Fruit fly (Drosophila melanogaster) whole organism, prepupa: ENCODE results near the gene CG33923.

Source experiments
- Blimp-1 ChIP-seq: fragments of 200-800 bp; sonication (Bioruptor generic); optimal IDR thresholded peaks from 3 replicates; lab custom pipeline; 2017; ENCODE audit warnings: missing biosample characterization, missing genetic modification characterization, mild to moderate bottlenecking, moderate library complexity, missing genetic modification reagents
- CG10669 ChIP-seq: fragments of 200-800 bp; sonication (Bioruptor generic); optimal IDR thresholded peaks from 3 replicates; lab custom pipeline; 2018; ENCODE audit warnings: missing biosample characterization, mild to moderate bottlenecking, missing genetic modification characterization, moderate library complexity
- CG11294 ChIP-seq: fragments of 200-800 bp; sonication (Bioruptor generic); IDR thresholded peaks from 2 replicates; pipeline ENCODE4 v1.3.6; 2022; ENCODE audit warnings: missing biosample characterization, missing genetic modification characterization
- CG11762 ChIP-seq: fragments of 200-800 bp; sonication (Bioruptor generic); optimal IDR thresholded peaks from 3 replicates; lab custom pipeline; 2016; ENCODE audit warnings: missing biosample characterization, missing genetic modification characterization; ENCODE audit not compliant: insufficient read depth
- CG3032 ChIP-seq: fragments of 200-800 bp; optimal IDR thresholded peaks from 2 replicates; lab custom pipeline; 2019; ENCODE audit warnings: missing biosample characterization, mild to moderate bottlenecking, missing genetic modification characterization, moderate library complexity
- CG32006 ChIP-seq: fragments of 200-800 bp; sonication (Bioruptor generic); optimal IDR thresholded peaks from 3 replicates; lab custom pipeline; 2017; ENCODE audit warnings: missing biosample characterization, mild to moderate bottlenecking, missing genetic modification characterization
- CG34406 ChIP-seq: fragments of 200-800 bp; sonication (Bioruptor generic); optimal IDR thresholded peaks from 3 replicates; lab custom pipeline; 2016; ENCODE audit warnings: missing biosample characterization, missing genetic modification characterization
- CG3919 ChIP-seq: fragments of 200-800 bp; sonication (Bioruptor generic); optimal IDR thresholded peaks from 3 replicates; lab custom pipeline; 2016; ENCODE audit warnings: missing biosample characterization, missing genetic modification characterization
- CG4318 ChIP-seq: fragments of 200-800 bp; sonication (Bioruptor generic); optimal IDR thresholded peaks from 3 replicates; lab custom pipeline; 2017; ENCODE audit warnings: missing biosample characterization, mild to moderate bottlenecking, missing genetic modification characterization
- CG6163 ChIP-seq: fragments of 200-800 bp; sonication (Bioruptor generic); IDR thresholded peaks from 3 replicates; pipeline ENCODE4 v1.3.6; 2022; ENCODE audit warnings: missing biosample characterization, missing genetic modification characterization
- CG6792 ChIP-seq: fragments of 200-800 bp; sonication (Bioruptor generic); optimal IDR thresholded peaks from 3 replicates; lab custom pipeline; 2016; ENCODE audit warnings: missing biosample characterization, missing genetic modification characterization
- CG6808 ChIP-seq: fragments of 200-800 bp; sonication (Bioruptor generic); optimal IDR thresholded peaks from 3 replicates; lab custom pipeline; 2017; ENCODE audit warnings: missing biosample characterization, missing genetic modification characterization, mild to moderate bottlenecking, moderate library complexity, missing genetic modification reagents
- CG6854 ChIP-seq: fragments of 200-800 bp; sonication (Bioruptor generic); optimal IDR thresholded peaks from 2 replicates; lab custom pipeline; 2017; ENCODE audit warnings: missing biosample characterization, mild to moderate bottlenecking, missing genetic modification characterization
- CG7368 ChIP-seq: fragments of 200-800 bp; sonication (Bioruptor generic); optimal IDR thresholded peaks from 3 replicates; lab custom pipeline; 2016; ENCODE audit warnings: missing biosample characterization, missing genetic modification characterization
- CG9139 ChIP-seq: fragments of 200-800 bp; sonication (Bioruptor generic); optimal IDR thresholded peaks from 3 replicates; lab custom pipeline; 2017; ENCODE audit warnings: missing biosample characterization, mild to moderate bottlenecking, missing genetic modification characterization
- Eip78C ChIP-seq: fragments of 200-800 bp; sonication (Bioruptor generic); peaks from one replicate; lab custom pipeline; 2016; ENCODE audit warnings: missing biosample characterization, missing genetic modification characterization
- Ets21C ChIP-seq: fragments of 200-800 bp; sonication (Bioruptor generic); optimal IDR thresholded peaks from 3 replicates; lab custom pipeline; 2016; ENCODE audit warnings: missing biosample characterization, missing genetic modification characterization
- Ets96B ChIP-seq: fragments of 200-800 bp; optimal IDR thresholded peaks from 2 replicates; lab custom pipeline; 2019; ENCODE audit warnings: missing biosample characterization, mild to moderate bottlenecking, missing genetic modification characterization, moderate library complexity
- Gug ChIP-seq: fragments of 200-800 bp; sonication (Bioruptor generic); IDR thresholded peaks from 2 replicates; pipeline ENCODE4 v1.3.6; 2022; ENCODE audit warnings: missing biosample characterization, missing genetic modification characterization
- Hr38 ChIP-seq: sonication (Bioruptor generic); optimal IDR thresholded peaks from 2 replicates; lab custom pipeline; 2016; ENCODE audit warnings: missing biosample characterization, missing genetic modification characterization
- Hr39 ChIP-seq: fragments of 200-800 bp; sonication (Bioruptor generic); optimal IDR thresholded peaks from 2 replicates; lab custom pipeline; 2016; ENCODE audit warnings: missing biosample characterization, missing genetic modification characterization
- Hr4 ChIP-seq: fragments of 200-800 bp; sonication (Bioruptor generic); optimal IDR thresholded peaks from 3 replicates; lab custom pipeline; 2016; ENCODE audit warnings: missing biosample characterization, missing genetic modification characterization
- Lpt ChIP-seq: fragments of 200-800 bp; sonication (Bioruptor generic); optimal IDR thresholded peaks from 3 replicates; lab custom pipeline; 2016; ENCODE audit warnings: missing biosample characterization, missing genetic modification characterization
- OdsH ChIP-seq: fragments of 200-800 bp; sonication (Bioruptor generic); optimal IDR thresholded peaks from 3 replicates; lab custom pipeline; 2016; ENCODE audit warnings: missing biosample characterization, missing genetic modification characterization
- Smox ChIP-seq: fragments of 200-800 bp; sonication (Bioruptor generic); optimal IDR thresholded peaks from 3 replicates; lab custom pipeline; 2016; ENCODE audit warnings: missing biosample characterization, missing genetic modification characterization
- Sox102F ChIP-seq: fragments of 200-800 bp; sonication (Bioruptor generic); optimal IDR thresholded peaks from 2 replicates; lab custom pipeline; 2016; ENCODE audit warnings: missing biosample characterization, mild to moderate bottlenecking, missing genetic modification characterization
- Sox15 ChIP-seq: fragments of 200-800 bp; sonication (Bioruptor generic); optimal IDR thresholded peaks from 3 replicates; lab custom pipeline; 2016; ENCODE audit warnings: missing biosample characterization, missing genetic modification characterization
- achi ChIP-seq: fragments of 200-800 bp; sonication (Bioruptor generic); optimal IDR thresholded peaks from 3 replicates; lab custom pipeline; 2016; ENCODE audit warnings: missing biosample characterization, missing genetic modification characterization
- acj6 ChIP-seq: fragments of 200-800 bp; sonication (Bioruptor generic); optimal IDR thresholded peaks from 3 replicates; lab custom pipeline; 2016; ENCODE audit warnings: missing biosample characterization, missing genetic modification characterization
- cyc ChIP-seq: fragments of 200-800 bp; sonication (Bioruptor generic); optimal IDR thresholded peaks from 3 replicates; lab custom pipeline; 2016; ENCODE audit warnings: missing biosample characterization, missing genetic modification characterization
- dac ChIP-seq: fragments of 200-800 bp; sonication (Bioruptor generic); optimal IDR thresholded peaks from 2 replicates; lab custom pipeline; 2017; ENCODE audit warnings: missing biosample characterization, mild to moderate bottlenecking, missing genetic modification characterization
- dsx ChIP-seq: fragments of 200-800 bp; optimal IDR thresholded peaks from 3 replicates; lab custom pipeline; 2019; ENCODE audit warnings: missing biosample characterization, mild to moderate bottlenecking, missing genetic modification characterization, moderate library complexity; ENCODE audit not compliant: poor library complexity, severe bottlenecking
- eg ChIP-seq: fragments of 200-800 bp; sonication (Bioruptor generic); IDR thresholded peaks from 3 replicates; pipeline ENCODE4 v1.3.6; 2022; ENCODE audit warnings: missing biosample characterization, missing genetic modification characterization
- esn ChIP-seq: fragments of 200-800 bp; sonication (Bioruptor generic); optimal IDR thresholded peaks from 2 replicates; lab custom pipeline; 2016; ENCODE audit warnings: missing biosample characterization, mild to moderate bottlenecking, missing genetic modification characterization, moderate library complexity
- fd59A ChIP-seq: fragments of 200-800 bp; sonication (Bioruptor generic); optimal IDR thresholded peaks from 2 replicates; lab custom pipeline; 2017; ENCODE audit warnings: missing biosample characterization, mild to moderate bottlenecking, missing genetic modification characterization, missing genetic modification reagents
- fd85E ChIP-seq: fragments of 200-800 bp; sonication (Bioruptor generic); optimal IDR thresholded peaks from 3 replicates; lab custom pipeline; 2016; ENCODE audit warnings: missing biosample characterization, missing genetic modification characterization
- fkh ChIP-seq: fragments of 200-800 bp; sonication (Bioruptor generic); optimal IDR thresholded peaks from 3 replicates; lab custom pipeline; 2017; ENCODE audit warnings: missing biosample characterization, mild to moderate bottlenecking, missing genetic modification characterization, moderate library complexity
- net ChIP-seq: fragments of 200-800 bp; sonication (Bioruptor generic); optimal IDR thresholded peaks from 3 replicates; lab custom pipeline; 2016; ENCODE audit warnings: missing biosample characterization, missing genetic modification characterization
- pdm3 ChIP-seq: fragments of 200-800 bp; sonication (Bioruptor generic); optimal IDR thresholded peaks from 3 replicates; lab custom pipeline; 2016; ENCODE audit warnings: missing biosample characterization, missing genetic modification characterization
- salr ChIP-seq, 2 experiments: fragments of 200-800 bp; sonication (Bioruptor generic); optimal IDR thresholded peaks; 3 replicates each; lab custom pipeline; 2016 to 2018; ENCODE audit warnings: missing biosample characterization in 2 of 2, missing genetic modification characterization in 2 of 2, mild to moderate bottlenecking in 1 of 2
- spab ChIP-seq: fragments of 200-800 bp; sonication (Bioruptor generic); optimal IDR thresholded peaks from 2 replicates; lab custom pipeline; 2017; ENCODE audit warnings: missing biosample characterization, mild to moderate bottlenecking, missing genetic modification characterization, missing genetic modification reagents
- ss ChIP-seq, 2 experiments: fragments of 200-800 bp; sonication (Bioruptor generic); optimal IDR thresholded peaks; 2 replicates in 1 of 2; 3 replicates in 1 of 2; lab custom pipeline; 2017 to 2018; ENCODE audit warnings: mild to moderate bottlenecking in 2 of 2, missing biosample characterization in 2 of 2, missing genetic modification characterization in 2 of 2, moderate library complexity in 1 of 2
- svp ChIP-seq: fragments of 200-800 bp; sonication (Bioruptor generic); peaks from one replicate; lab custom pipeline; 2016; ENCODE audit warnings: missing biosample characterization, missing genetic modification characterization

CG33923 gene

DNA sequence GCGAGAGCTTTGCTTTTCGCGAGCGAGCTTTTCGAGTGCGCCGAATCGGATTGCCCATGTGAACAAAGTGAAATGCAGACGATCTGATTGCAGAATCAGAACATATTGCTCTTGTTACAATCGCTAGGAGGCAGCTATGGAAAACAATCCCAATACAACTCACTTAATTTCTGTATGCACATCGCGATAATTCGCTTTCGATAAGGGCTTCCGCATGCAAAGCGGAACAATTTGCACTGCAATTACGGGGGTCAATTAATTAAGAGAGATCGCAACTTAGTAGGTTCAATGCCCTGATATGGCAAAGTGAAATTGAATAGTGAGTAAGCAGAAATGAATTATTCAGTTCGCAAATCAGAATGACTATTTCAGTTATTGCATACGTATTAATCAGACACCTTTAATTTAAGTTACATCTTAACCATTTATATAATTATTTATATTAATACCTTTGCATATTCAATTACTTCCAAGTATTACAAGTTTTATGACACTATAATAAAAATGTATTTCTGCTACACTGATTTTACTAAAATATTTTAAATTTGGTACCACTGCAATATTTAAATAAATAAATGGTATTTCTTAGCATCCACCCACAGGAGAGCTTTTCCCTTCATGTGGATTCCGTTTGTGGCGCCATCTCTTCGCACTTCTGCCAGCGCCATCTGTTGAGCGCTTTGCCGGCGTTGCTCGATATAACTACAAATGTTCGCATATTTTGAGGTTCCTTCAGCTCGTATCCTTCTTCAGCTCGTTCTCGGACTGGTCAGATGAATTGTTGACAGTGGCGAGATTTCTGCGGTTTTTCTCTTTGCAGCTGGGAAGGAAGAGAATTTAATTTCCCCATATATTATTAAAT, 20.1 kb upstream of the CG33923 start, which contains the start of gene NLaz (continued):
- TF ChIP-seq CG7368 (GFP tag; lab: Kevin White, UChicago) (peak; percentile 17), cyc (peak; percentile 67), Gug (GFP tag; lab: Robert Waterston, UW) (no peak), ss (GFP tag; optimal IDR thresholded peaks at IDR 0.05; lab: Kevin White, UChicago) (no peak), pdm3 (GFP tag; lab: Kevin White, UChicago) (peak; percentile 34), spab (GFP tag; lab: Kevin White, UChicago) (no peak), fkh (no peak), CG6854 (GFP tag; lab: Kevin White, UChicago) (no peak), CG3032 (tag; lab: Kevin White, UChicago) (no peak), salr (GFP tag; optimal IDR thresholded peaks at IDR 0.05; lab: Kevin White, UChicago) (peak in 1 of 2 experiments; percentile 51), Hr4 (peak; percentile 8), CG4318 (GFP tag; lab: Kevin White, UChicago) (no peak), OdsH (GFP tag; lab: Kevin White, UChicago) (peak; percentile 7), CG6808 (no peak), achi (GFP tag; lab: Kevin White, UChicago) (peak; percentile 59), CG6163 (GFP tag; lab: Robert Waterston, UW) (peak; percentile 19; the same call in 1 of the 3 replicates), CG3919 (GFP tag; lab: Kevin White, UChicago) (peak; percentile 80), Ets96B (tag; lab: Kevin White, UChicago) (no peak), CG9139 (GFP tag; lab: Kevin White, UChicago) (no peak), Sox102F (GFP tag; lab: Kevin White, UChicago) (peak; percentile 28), dsx (GFP tag; lab: Kevin White, UChicago) (peak; percentile 4), Smox (GFP tag; lab: Kevin White, UChicago) (peak; percentile 6), svp (GFP tag; lab: Kevin White, UChicago) (peak; percentile 94), esn (GFP tag; lab: Kevin White, UChicago) (peak; percentile 35), CG11762 (GFP tag; lab: Kevin White, UChicago) (no peak), dac (GFP tag; lab: Kevin White, UChicago) (no peak), Ets21C (GFP tag; lab: Kevin White, UChicago) (no peak), Blimp-1 (GFP tag; lab: Kevin White, UChicago) (no peak), CG10669 (GFP tag; lab: Kevin White, UChicago) (no peak)
- TF ChIP-seq, all 60 proteins: peak for 26

- TF ChIP-seq Hr38 (GFP tag; lab: Kevin White, UChicago) (no peak), acj6 (GFP tag; lab: Kevin White, UChicago) (no peak), net (no peak), Eip78C (GFP tag; lab: Kevin White, UChicago) (no peak), eg (GFP tag; lab: Robert Waterston, UW) (no peak), pdm3 (GFP tag; lab: Kevin White, UChicago) (no peak), CG32006 (GFP tag; lab: Kevin White, UChicago) (no peak), Lpt (no peak), CG7368 (GFP tag; lab: Kevin White, UChicago) (no peak), salr (GFP tag; optimal IDR thresholded peaks at IDR 0.05; lab: Kevin White, UChicago) (no peak), Hr39 (no peak), CG34406 (GFP tag; lab: Kevin White, UChicago) (no peak), fd59A (GFP tag; lab: Kevin White, UChicago) (no peak), CG6792 (GFP tag; lab: Kevin White, UChicago) (no peak), Sox15 (GFP tag; lab: Kevin White, UChicago) (no peak), fd85E (GFP tag; lab: Kevin White, UChicago) (no peak), CG11294 (GFP tag; lab: Robert Waterston, UW) (no peak)
These were observed 17.8 kb upstream of the CG33923 start, which contains the start of gene CG31659 for dm6 chr2L:1359690-1360089. Gene CG31659 (minus strand): TSS chr2L:1359790.
